Worm (Caenorhabditis elegans) whole organism, L3 larva: ENCODE measurements around the gene mam-7.

Source experiments
- ZK546.5 ChIP-seq: sonication (generic microtip); optimal IDR thresholded peaks from 2 replicates; lab custom pipeline; 2017; ENCODE audit warnings: missing biosample characterization, missing genetic modification characterization
- fos-1 ChIP-seq: fragments of 150-350 bp; optimal IDR thresholded peaks from 2 replicates; lab custom pipeline; 2014; ENCODE audit warnings: missing biosample characterization, missing genetic modification characterization
- nfya-1 ChIP-seq: sonication (generic microtip); optimal IDR thresholded peaks from 2 replicates; lab custom pipeline; 2017; ENCODE audit warnings: missing genetic modification characterization, mild to moderate bottlenecking, missing compliant biosample characterization, antibody characterized with exemption, moderate library complexity; ENCODE audit not compliant: insufficient read depth
- nhr-23 ChIP-seq: fragments of 150-350 bp; optimal IDR thresholded peaks from 2 replicates; lab custom pipeline; 2014; ENCODE audit warnings: missing biosample characterization, missing genetic modification reagents, missing genetic modification characterization
- nhr-237 ChIP-seq: fragments of 150-350 bp; optimal IDR thresholded peaks from 2 replicates; lab custom pipeline; 2014; ENCODE audit warnings: missing biosample characterization, missing genetic modification characterization
- nhr-25 ChIP-seq: sonication (generic microtip); optimal IDR thresholded peaks from 2 replicates; lab custom pipeline; 2017; ENCODE audit warnings: missing biosample characterization, missing genetic modification characterization
- nhr-76 ChIP-seq: fragments of 150-350 bp; sonication (generic microtip); optimal IDR thresholded peaks from 5 replicates; lab custom pipeline; 2014; ENCODE audit warnings: missing biosample characterization, missing genetic modification characterization
- nhr-77 ChIP-seq: fragments of 150-350 bp; optimal IDR thresholded peaks from 2 replicates; lab custom pipeline; 2014; ENCODE audit warnings: missing biosample characterization, missing genetic modification characterization
- tbx-2 ChIP-seq: sonication (generic microtip); optimal IDR thresholded peaks from 2 replicates; lab custom pipeline; 2016; ENCODE audit warnings: mild to moderate bottlenecking, missing genetic modification characterization, missing compliant biosample characterization
- unc-39 ChIP-seq: sonication (generic microtip); optimal IDR thresholded peaks from 4 replicates; lab custom pipeline; 2017; ENCODE audit warnings: missing biosample characterization, missing genetic modification characterization

DNA sequence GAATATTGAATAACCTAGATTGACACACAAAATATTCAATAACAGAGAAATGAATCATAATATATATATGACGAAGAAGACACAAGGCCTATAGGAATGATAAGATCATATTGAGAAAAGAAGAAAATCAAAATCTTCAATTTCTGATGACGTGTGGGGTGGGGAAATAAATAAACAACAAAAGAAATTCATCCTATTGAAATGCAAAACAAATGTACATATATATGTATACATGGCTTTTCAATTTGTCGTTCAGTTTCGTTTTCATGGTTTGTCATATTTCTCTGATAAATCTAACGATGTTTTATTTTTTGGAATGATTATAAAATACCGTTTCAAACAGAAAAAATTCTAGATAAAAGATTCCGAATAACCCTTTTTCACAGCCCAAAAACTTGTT, 33.7 kb downstream of the mam-7 start, which contains the start of gene ttr-3:
- TF ChIP-seq nhr-237 (tag; lab: Kevin White, UChicago) (no peak), tbx-2 (tag; lab: Kevin White, UChicago) (no peak), nhr-25 (tag; lab: Kevin White, UChicago) (no peak), nhr-76 (tag; lab: Kevin White, UChicago) (no peak), nhr-77 (tag; lab: Kevin White, UChicago) (no peak), unc-39 (tag; lab: Kevin White, UChicago) (no peak), nhr-23 (tag; lab: Kevin White, UChicago) (no peak), nfya-1 (no peak), fos-1 (no peak), ZK546.5 (tag; lab: Kevin White, UChicago) (no peak)
